Fruit fly (Drosophila melanogaster) whole organism, embryonic: Measurements from ENCODE around the gene AP-1sigma.

ENCODE experiments used
- Antp ChIP-seq: fragments of 200-800 bp; sonication (Bioruptor generic); optimal IDR thresholded peaks from 3 replicates; lab custom pipeline; 2016; ENCODE audit warnings: missing biosample characterization, missing genetic modification characterization
- B-H2 ChIP-seq: fragments of 200-800 bp; sonication (Bioruptor generic); optimal IDR thresholded peaks from 2 replicates; lab custom pipeline; 2018; ENCODE audit warnings: missing biosample characterization, mild to moderate bottlenecking, missing genetic modification characterization
- CG10209 ChIP-seq: fragments of 200-800 bp; sonication (Bioruptor generic); optimal IDR thresholded peaks from 3 replicates; lab custom pipeline; 2017; ENCODE audit warnings: missing biosample characterization, mild to moderate bottlenecking, missing genetic modification characterization, missing genetic modification reagents
- CG11456 ChIP-seq: fragments of 200-800 bp; sonication (Bioruptor generic); IDR thresholded peaks from 3 replicates; pipeline ENCODE4 v1.3.6; 2022; ENCODE audit warnings: missing biosample characterization, missing genetic modification characterization
- CG11560 ChIP-seq: fragments of 200-800 bp; sonication (Bioruptor generic); IDR thresholded peaks from 3 replicates; pipeline ENCODE4 v1.3.6; 2022; ENCODE audit warnings: missing biosample characterization, missing genetic modification characterization
- CG13287 ChIP-seq: fragments of 200-800 bp; sonication (Bioruptor generic); IDR thresholded peaks from 2 replicates; pipeline ENCODE4 v1.3.6; 2022; ENCODE audit warnings: missing biosample characterization, missing genetic modification characterization; ENCODE audit not compliant: partially characterized antibody
- CG13296 ChIP-seq: fragments of 200-800 bp; sonication (Bioruptor generic); optimal IDR thresholded peaks from 3 replicates; lab custom pipeline; 2018; ENCODE audit warnings: missing biosample characterization, mild to moderate bottlenecking, missing genetic modification characterization
- CG13775 ChIP-seq: fragments of 200-800 bp; sonication (Bioruptor generic); optimal IDR thresholded peaks from 3 replicates; lab custom pipeline; 2017; ENCODE audit warnings: missing biosample characterization, mild to moderate bottlenecking, missing genetic modification characterization
- CG15011 ChIP-seq: fragments of 200-800 bp; sonication (Bioruptor generic); optimal IDR thresholded peaks from 3 replicates; lab custom pipeline; 2018; ENCODE audit warnings: missing biosample characterization, mild to moderate bottlenecking, missing genetic modification characterization
- CG15601 ChIP-seq: fragments of 200-800 bp; sonication (Bioruptor generic); optimal IDR thresholded peaks from 3 replicates; lab custom pipeline; 2019; ENCODE audit warnings: missing biosample characterization, mild to moderate bottlenecking, missing genetic modification characterization, moderate library complexity
- CG1647 ChIP-seq: fragments of 200-800 bp; sonication (Bioruptor generic); optimal IDR thresholded peaks from 3 replicates; lab custom pipeline; 2016; ENCODE audit warnings: missing biosample characterization, missing genetic modification characterization
- CG18011 ChIP-seq: fragments of 200-800 bp; sonication (Bioruptor generic); optimal IDR thresholded peaks from 2 replicates; lab custom pipeline; 2017; ENCODE audit warnings: missing biosample characterization, missing genetic modification characterization, mild to moderate bottlenecking, moderate library complexity, missing genotype
- CG34376 ChIP-seq: fragments of 200-800 bp; sonication (Bioruptor generic); optimal IDR thresholded peaks from 2 replicates; lab custom pipeline; 2018; ENCODE audit warnings: missing biosample characterization, mild to moderate bottlenecking, missing genetic modification characterization
- CG3847 ChIP-seq: fragments of 200-800 bp; sonication (Bioruptor generic); IDR thresholded peaks from 2 replicates; pipeline ENCODE4 v1.3.6; 2022; ENCODE audit warnings: missing biosample characterization, missing genetic modification characterization
- CG43689 ChIP-seq: fragments of 200-800 bp; sonication (Bioruptor generic); IDR thresholded peaks from 2 replicates; pipeline ENCODE4 v1.3.6; 2022; ENCODE audit warnings: missing biosample characterization, missing genetic modification characterization
- CG4617 ChIP-seq: fragments of 200-800 bp; sonication (Bioruptor generic); optimal IDR thresholded peaks from 3 replicates; lab custom pipeline; 2016; ENCODE audit warnings: missing biosample characterization, missing genetic modification characterization, borderline replicate concordance
- CG4707 ChIP-seq: fragments of 200-800 bp; sonication (Bioruptor generic); optimal IDR thresholded peaks from 2 replicates; lab custom pipeline; 2018; ENCODE audit warnings: missing biosample characterization, mild to moderate bottlenecking, missing genetic modification characterization, moderate library complexity
- CG4730 ChIP-seq: fragments of 200-800 bp; sonication (Bioruptor generic); IDR thresholded peaks from 2 replicates; pipeline ENCODE4 v1.3.6; 2022; ENCODE audit warnings: missing biosample characterization, missing genetic modification characterization
- CG4854 ChIP-seq: fragments of 200-800 bp; sonication (Bioruptor generic); optimal IDR thresholded peaks from 2 replicates; lab custom pipeline; 2016; ENCODE audit warnings: missing biosample characterization, missing genetic modification characterization, inconsistent platforms
- CG7372 ChIP-seq: fragments of 200-800 bp; sonication (Bioruptor generic); IDR thresholded peaks from 2 replicates; pipeline ENCODE4 v1.3.6; 2022; ENCODE audit warnings: missing biosample characterization, missing genetic modification characterization
- CG7839 ChIP-seq: fragments of 200-800 bp; sonication (Bioruptor generic); optimal IDR thresholded peaks from 3 replicates; lab custom pipeline; 2018; ENCODE audit warnings: missing biosample characterization, mild to moderate bottlenecking, missing genetic modification characterization, moderate library complexity
- CG8359 ChIP-seq: fragments of 200-800 bp; sonication (Bioruptor generic); optimal IDR thresholded peaks from 2 replicates; lab custom pipeline; 2017; ENCODE audit warnings: missing biosample characterization, mild to moderate bottlenecking, missing genetic modification characterization, borderline replicate concordance
- Dad ChIP-seq: fragments of 200-800 bp; sonication (Bioruptor generic); optimal IDR thresholded peaks from 3 replicates; lab custom pipeline; 2016; ENCODE audit warnings: missing biosample characterization, missing genetic modification characterization
- Dref ChIP-seq: fragments of 200-800 bp; sonication (Bioruptor generic); IDR thresholded peaks from 2 replicates; pipeline ENCODE4 v1.3.6; 2022; ENCODE audit warnings: missing biosample characterization, missing genetic modification characterization
- E2f2 ChIP-seq: fragments of 200-800 bp; sonication (Bioruptor generic); IDR thresholded peaks from 2 replicates; pipeline ENCODE4 v1.3.6; 2022; ENCODE audit warnings: missing biosample characterization, missing genetic modification characterization
- GATAe ChIP-seq: fragments of 200-800 bp; sonication (Bioruptor generic); conservative IDR thresholded peaks from 2 replicates; pipeline ENCODE4 v1.3.6; 2022; ENCODE audit warnings: missing biosample characterization, missing genetic modification characterization
- Hsf ChIP-seq: fragments of 200-800 bp; sonication (Bioruptor generic); optimal IDR thresholded peaks from 3 replicates; lab custom pipeline; 2016; ENCODE audit warnings: missing biosample characterization, missing genetic modification characterization
- Lpt ChIP-seq: fragments of >200 bp; optimal IDR thresholded peaks from 2 replicates; lab custom pipeline; 2018; ENCODE audit warnings: missing biosample characterization, missing genetic modification characterization
- MTF-1 ChIP-seq: fragments of 200-800 bp; sonication (Bioruptor generic); optimal IDR thresholded peaks from 2 replicates; lab custom pipeline; 2018; ENCODE audit warnings: missing biosample characterization, mild to moderate bottlenecking, missing genetic modification characterization, borderline replicate concordance
- Neu2 ChIP-seq: fragments of 200-800 bp; sonication (Bioruptor generic); optimal IDR thresholded peaks from 3 replicates; lab custom pipeline; 2016; ENCODE audit warnings: missing biosample characterization, missing genetic modification characterization, borderline replicate concordance
- Six4 ChIP-seq: fragments of 200-800 bp; sonication (Bioruptor generic); optimal IDR thresholded peaks from 2 replicates; lab custom pipeline; 2016; ENCODE audit warnings: missing biosample characterization, missing genetic modification characterization
- ara ChIP-seq: fragments of 200-800 bp; sonication (Bioruptor generic); IDR thresholded peaks from 2 replicates; pipeline ENCODE4 v1.3.6; 2022; ENCODE audit warnings: missing biosample characterization, missing genetic modification characterization
- danr ChIP-seq: fragments of 200-800 bp; sonication (Bioruptor generic); IDR thresholded peaks from 2 replicates; pipeline ENCODE4 v1.3.6; 2022; ENCODE audit warnings: missing biosample characterization, missing genetic modification characterization
- fd3F ChIP-seq: fragments of 200-800 bp; sonication (Bioruptor generic); optimal IDR thresholded peaks from 2 replicates; lab custom pipeline; 2018; ENCODE audit warnings: missing biosample characterization, mild to moderate bottlenecking, missing genetic modification characterization, moderate library complexity
- fru ChIP-seq: fragments of >200 bp; optimal IDR thresholded peaks from 2 replicates; lab custom pipeline; 2017
- gro ChIP-seq: fragments of 200-800 bp; sonication (Bioruptor generic); optimal IDR thresholded peaks from 2 replicates; lab custom pipeline; 2016; ENCODE audit warnings: missing biosample characterization, missing genetic modification characterization
- hbn ChIP-seq: fragments of 200-800 bp; sonication (Bioruptor generic); IDR thresholded peaks from 2 replicates; pipeline ENCODE4 v1.3.6; 2022; ENCODE audit warnings: missing biosample characterization, missing genetic modification characterization; ENCODE audit not compliant: partially characterized antibody
- jumu ChIP-seq: fragments of 200-800 bp; sonication (Bioruptor generic); optimal IDR thresholded peaks from 3 replicates; lab custom pipeline; 2016; ENCODE audit warnings: missing biosample characterization, missing genetic modification characterization
- maf-S ChIP-seq: fragments of 200-800 bp; sonication (Bioruptor generic); optimal IDR thresholded peaks from 2 replicates; lab custom pipeline; 2016; ENCODE audit warnings: missing biosample characterization, missing genetic modification characterization
- nerfin-2 ChIP-seq: fragments of 200-800 bp; sonication (Bioruptor generic); IDR thresholded peaks from 2 replicates; pipeline ENCODE4 v1.3.6; 2022; ENCODE audit warnings: missing biosample characterization, missing genetic modification characterization; ENCODE audit not compliant: partially characterized antibody
- nom ChIP-seq: fragments of 200-800 bp; sonication (Bioruptor generic); optimal IDR thresholded peaks from 2 replicates; lab custom pipeline; 2017; ENCODE audit warnings: missing biosample characterization, missing genetic modification characterization, mild to moderate bottlenecking, moderate library complexity, missing genetic modification reagents
- oc ChIP-seq: fragments of 200-800 bp; sonication (Bioruptor generic); optimal IDR thresholded peaks from 2 replicates; lab custom pipeline; 2018; ENCODE audit warnings: missing biosample characterization, mild to moderate bottlenecking, missing genetic modification characterization, moderate library complexity
- p53 ChIP-seq: fragments of 200-800 bp; sonication (Bioruptor generic); optimal IDR thresholded peaks from 2 replicates; lab custom pipeline; 2016; ENCODE audit warnings: missing biosample characterization, missing genetic modification characterization
- seq ChIP-seq: fragments of 200-800 bp; sonication (Bioruptor generic); IDR thresholded peaks from 2 replicates; pipeline ENCODE4 v1.3.6; 2022; ENCODE audit warnings: missing biosample characterization, missing genetic modification characterization
- stc ChIP-seq: fragments of 200-800 bp; sonication (Bioruptor generic); IDR thresholded peaks from 2 replicates; pipeline ENCODE4 v1.3.6; 2022; ENCODE audit warnings: missing biosample characterization, missing genetic modification characterization
- sug ChIP-seq: fragments of 200-800 bp; optimal IDR thresholded peaks from 2 replicates; lab custom pipeline; 2019; ENCODE audit warnings: missing biosample characterization, mild to moderate bottlenecking, missing genetic modification characterization, moderate library complexity
- tio ChIP-seq: fragments of 200-800 bp; sonication (Bioruptor generic); optimal IDR thresholded peaks from 2 replicates; lab custom pipeline; 2017; ENCODE audit warnings: missing biosample characterization, missing genetic modification characterization, inconsistent platforms
- unc-4 ChIP-seq: fragments of 200-800 bp; sonication (Bioruptor generic); IDR thresholded peaks from 2 replicates; pipeline ENCODE4 v1.3.6; 2022; ENCODE audit warnings: missing biosample characterization, missing genetic modification characterization; ENCODE audit not compliant: partially characterized antibody
- vvl ChIP-seq: fragments of 200-800 bp; sonication (Bioruptor generic); IDR thresholded peaks from 2 replicates; pipeline ENCODE4 v1.3.6; 2022; ENCODE audit warnings: missing biosample characterization, missing genetic modification characterization

Gene AP-1sigma

DNA sequence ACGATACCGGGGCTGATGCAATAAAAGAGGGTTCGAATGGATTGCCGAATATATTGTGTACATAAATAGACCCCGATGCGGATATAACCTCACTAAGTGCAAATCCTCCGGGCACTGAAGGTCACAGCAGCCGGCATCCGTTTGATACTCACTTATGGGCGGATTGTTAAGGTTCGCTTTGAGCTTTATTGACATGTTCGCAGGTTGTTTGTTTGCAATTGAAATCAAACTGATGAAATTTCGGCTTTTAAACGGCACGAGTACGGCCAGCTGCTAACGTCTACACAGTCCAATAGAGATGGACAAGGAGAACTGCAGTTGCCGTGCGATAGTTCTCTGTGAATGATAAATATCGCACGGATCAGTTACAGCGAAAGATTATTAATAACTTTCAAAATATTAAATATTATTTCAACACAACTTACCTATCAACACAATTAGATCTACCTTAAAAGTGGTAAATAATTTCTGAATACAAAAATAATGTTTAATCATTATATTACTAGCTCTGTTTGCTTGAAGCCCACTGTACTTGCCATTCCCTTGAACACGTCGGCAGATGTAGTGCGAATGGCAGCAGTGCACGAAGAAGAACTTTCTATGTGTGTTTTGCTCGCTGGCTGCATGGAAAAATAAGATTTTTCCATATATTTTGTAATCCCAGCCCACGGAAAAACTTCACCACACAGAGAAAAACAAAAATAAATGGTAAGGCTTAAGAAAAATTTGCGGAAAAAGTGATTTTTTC, at the start of gene AP-1sigma, which contains the start of gene GluProRS:
AP-1sigma (plus strand) TSS at position 561 of the 748 bp plus-strand sequence.
GluProRS (minus strand) TSS at position 301 of the 748 bp plus-strand sequence.
- TF ChIP-seq CG8359 (GFP tag; lab: Kevin White, UChicago) (peak; percentile 58), CG3847 (peak; percentile 96), CG7839 (peak; percentile 89), GATAe (GFP tag; lab: Robert Waterston, UW) (peak; percentile 83), oc (tag; lab: Kevin White, UChicago) (no peak), E2f2 (GFP tag; lab: Robert Waterston, UW) (peak; percentile 69), CG15601 (tag; lab: Kevin White, UChicago) (peak; percentile 74), CG13287 (GFP tag; lab: Robert Waterston, UW) (peak; percentile 96), maf-S (peak; percentile 82), CG7372 (GFP tag; lab: Robert Waterston, UW) (peak; percentile 94), tio (GFP tag; lab: Kevin White, UChicago) (peak; percentile 87), gro (GFP tag; lab: Kevin White, UChicago) (peak; percentile 52), CG43689 (GFP tag; lab: Robert Waterston, UW) (peak; percentile 88), jumu (GFP tag; lab: Kevin White, UChicago) (peak; percentile 83), Lpt (GFP tag; lab: Kevin White, UChicago) (no peak), B-H2 (peak; percentile 86), Neu2 (GFP tag; lab: Kevin White, UChicago) (no peak), p53 (GFP tag; lab: Kevin White, UChicago) (peak; percentile 58), CG11560 (tag; lab: Robert Waterston, UW) (peak; percentile 87), CG4707 (peak; percentile 96), CG13296 (peak; percentile 84), CG1647 (GFP tag; lab: Kevin White, UChicago) (peak; percentile 90), stc (GFP tag; lab: Robert Waterston, UW) (peak; percentile 90), Dref (GFP tag; lab: Robert Waterston, UW) (peak; percentile 45), CG4617 (GFP tag; lab: Kevin White, UChicago) (peak; percentile 96), hbn (GFP tag; lab: Robert Waterston, UW) (peak; percentile 79), CG18011 (GFP tag; lab: Kevin White, UChicago) (peak; percentile 67), Dad (GFP tag; lab: Kevin White, UChicago) (peak; percentile 86), vvl (peak; percentile 98), CG34376 (peak; percentile 67), nerfin-2 (peak; percentile 88), seq (GFP tag; lab: Robert Waterston, UW) (peak; percentile 91), fd3F (GFP tag; lab: Kevin White, UChicago) (peak; percentile 84), nom (GFP tag; lab: Kevin White, UChicago) (peak; percentile 22), CG4730 (GFP tag; lab: Robert Waterston, UW) (peak; percentile 93), ara (GFP tag; lab: Robert Waterston, UW) (peak; percentile 93), CG11456 (peak; percentile 97), MTF-1 (peak; percentile 59), danr (GFP tag; lab: Robert Waterston, UW) (peak; percentile 93), sug (tag; lab: Kevin White, UChicago) (peak; percentile 89), CG10209 (GFP tag; lab: Kevin White, UChicago) (peak; percentile 84), CG13775 (peak; percentile 93), Six4 (GFP tag; lab: Kevin White, UChicago) (peak; percentile 87), CG15011 (GFP tag; lab: Kevin White, UChicago) (peak; percentile 72), Hsf (peak; percentile 93), Antp (GFP tag; lab: Kevin White, UChicago) (peak; percentile 74), fru (no peak), unc-4 (GFP tag; lab: Robert Waterston, UW) (peak; percentile 90), CG4854 (GFP tag; lab: Kevin White, UChicago) (peak; percentile 79)
